Worm (Caenorhabditis elegans) whole organism, mixed stage, embryonic: ENCODE results near the gene emb-4.

Experiments
- M03D4.4 ChIP-seq: sonication (generic microtip); optimal IDR thresholded peaks from 2 replicates; lab custom pipeline; 2017; ENCODE audit warnings: mild to moderate bottlenecking, missing genetic modification characterization, missing compliant biosample characterization
- blmp-1 ChIP-seq: fragments of 150-350 bp; optimal IDR thresholded peaks from 2 replicates; lab custom pipeline; 2014; ENCODE audit warnings: missing biosample characterization, missing genetic modification characterization
- ceh-39 ChIP-seq: fragments of 150-350 bp; optimal IDR thresholded peaks from 2 replicates; lab custom pipeline; 2014; ENCODE audit warnings: missing biosample characterization, missing genetic modification characterization
- ceh-43 ChIP-seq: fragments of 200-800 bp; sonication (Bioruptor generic); optimal IDR thresholded peaks from 2 replicates; lab custom pipeline; 2018; ENCODE audit warnings: mild to moderate bottlenecking, missing genetic modification characterization, moderate library complexity, missing compliant biosample characterization
- ceh-83 ChIP-seq: fragments of 200-800 bp; sonication (Bioruptor generic); optimal IDR thresholded peaks from 2 replicates; lab custom pipeline; 2018; ENCODE audit warnings: mild to moderate bottlenecking, missing genetic modification characterization, missing compliant biosample characterization
- ces-1 ChIP-seq: fragments of 150-350 bp; optimal IDR thresholded peaks from 2 replicates; lab custom pipeline; 2014; ENCODE audit warnings: missing biosample characterization, missing genetic modification reagents, missing genetic modification characterization
- cnd-1 ChIP-seq: fragments of 200-800 bp; sonication (Bioruptor generic); optimal IDR thresholded peaks from 2 replicates; lab custom pipeline; 2018; ENCODE audit warnings: mild to moderate bottlenecking, missing genetic modification characterization, missing compliant biosample characterization
- drap-1 ChIP-seq: fragments of 200-800 bp; sonication (Bioruptor generic); optimal IDR thresholded peaks from 3 replicates; lab custom pipeline; 2018; ENCODE audit warnings: mild to moderate bottlenecking, missing genetic modification characterization, missing compliant biosample characterization
- elt-1 ChIP-seq: sonication (generic microtip); optimal IDR thresholded peaks from 2 replicates; lab custom pipeline; 2017; ENCODE audit warnings: missing genetic modification characterization, mild to moderate bottlenecking, missing compliant biosample characterization, antibody characterized with exemption, moderate library complexity, borderline replicate concordance; ENCODE audit not compliant: insufficient read depth
- elt-3 ChIP-seq: fragments of 150-350 bp; optimal IDR thresholded peaks from 2 replicates; lab custom pipeline; 2014; ENCODE audit warnings: missing biosample characterization, missing genetic modification characterization
- flh-1 ChIP-seq: fragments of 200-800 bp; sonication (Bioruptor generic); optimal IDR thresholded peaks from 2 replicates; lab custom pipeline; 2018; ENCODE audit warnings: mild to moderate bottlenecking, missing genetic modification characterization, moderate library complexity, missing compliant biosample characterization
- ham-2 ChIP-seq: fragments of 200-800 bp; sonication (Bioruptor generic); optimal IDR thresholded peaks from 2 replicates; lab custom pipeline; 2018; ENCODE audit warnings: mild to moderate bottlenecking, missing genetic modification characterization, missing compliant biosample characterization
- hlh-1 ChIP-seq: fragments of 150-350 bp; optimal IDR thresholded peaks from 2 replicates; lab custom pipeline; 2014; ENCODE audit warnings: missing biosample characterization, missing genetic modification reagents, missing genetic modification characterization
- lin-13 ChIP-seq: fragments of 150-350 bp; optimal IDR thresholded peaks from 2 replicates; lab custom pipeline; 2014; ENCODE audit warnings: missing biosample characterization, missing genetic modification characterization
- lin-32 ChIP-seq: fragments of 200-800 bp; sonication (Bioruptor generic); optimal IDR thresholded peaks from 2 replicates; lab custom pipeline; 2018; ENCODE audit warnings: mild to moderate bottlenecking, missing genetic modification characterization, missing compliant biosample characterization
- lsy-2 ChIP-seq: fragments of 150-350 bp; optimal IDR thresholded peaks from 2 replicates; lab custom pipeline; 2014; ENCODE audit warnings: missing biosample characterization, missing genetic modification characterization
- mab-5 ChIP-seq: fragments of 150-350 bp; optimal IDR thresholded peaks from 2 replicates; lab custom pipeline; 2014; ENCODE audit warnings: missing biosample characterization, missing genetic modification characterization
- mep-1 ChIP-seq: fragments of 150-350 bp; optimal IDR thresholded peaks from 2 replicates; lab custom pipeline; 2017; ENCODE audit warnings: missing biosample characterization, missing genetic modification reagents, missing genetic modification characterization, inconsistent platforms
- mls-2 ChIP-seq: sonication (generic microtip); optimal IDR thresholded peaks from 2 replicates; lab custom pipeline; 2016; ENCODE audit warnings: mild to moderate bottlenecking, missing genetic modification characterization, moderate library complexity, missing compliant biosample characterization
- nhr-2 ChIP-seq: fragments of 150-350 bp; optimal IDR thresholded peaks from 2 replicates; lab custom pipeline; 2014; ENCODE audit warnings: missing biosample characterization, missing genetic modification characterization
- nhr-237 ChIP-seq: fragments of 150-350 bp; optimal IDR thresholded peaks from 2 replicates; lab custom pipeline; 2014; ENCODE audit warnings: missing biosample characterization, missing genetic modification characterization
- nhr-28 ChIP-seq: fragments of 150-350 bp; optimal IDR thresholded peaks from 2 replicates; lab custom pipeline; 2014; ENCODE audit warnings: missing biosample characterization, missing genetic modification characterization
- nhr-76 ChIP-seq: sonication (generic microtip); optimal IDR thresholded peaks from 2 replicates; lab custom pipeline; 2017; ENCODE audit warnings: missing biosample characterization, missing genetic modification characterization
- pha-4 ChIP-seq: fragments of 150-350 bp; optimal IDR thresholded peaks from 2 replicates; lab custom pipeline; 2018; ENCODE audit warnings: missing biosample characterization, missing genetic modification reagents, missing genetic modification characterization
- sem-2 ChIP-seq: fragments of 200-800 bp; sonication (Bioruptor generic); optimal IDR thresholded peaks from 2 replicates; lab custom pipeline; 2018; ENCODE audit warnings: mild to moderate bottlenecking, missing genetic modification characterization, missing compliant biosample characterization
- sptf-1 ChIP-seq: sonication (generic microtip); optimal IDR thresholded peaks from 2 replicates; lab custom pipeline; 2017; ENCODE audit warnings: mild to moderate bottlenecking, missing genetic modification characterization, moderate library complexity, missing compliant biosample characterization
- tbx-8 ChIP-seq: fragments of 200-800 bp; sonication (Bioruptor generic); optimal IDR thresholded peaks from 2 replicates; lab custom pipeline; 2018; ENCODE audit warnings: mild to moderate bottlenecking, missing genetic modification characterization, moderate library complexity, missing compliant biosample characterization
- unc-120 ChIP-seq: sonication (generic microtip); optimal IDR thresholded peaks from 2 replicates; lab custom pipeline; 2017; ENCODE audit warnings: missing genetic modification characterization, missing compliant biosample characterization; ENCODE audit not compliant: poor library complexity, severe bottlenecking
- unc-39 ChIP-seq: fragments of 150-350 bp; optimal IDR thresholded peaks from 2 replicates; lab custom pipeline; 2014; ENCODE audit warnings: missing biosample characterization, missing genetic modification characterization
- zip-8 ChIP-seq: fragments of 150-350 bp; optimal IDR thresholded peaks from 2 replicates; lab custom pipeline; 2014; ENCODE audit warnings: missing biosample characterization, missing genetic modification characterization
- ztf-11 ChIP-seq: fragments of 150-350 bp; optimal IDR thresholded peaks from 2 replicates; lab custom pipeline; 2014; ENCODE audit warnings: missing biosample characterization, missing genetic modification characterization

emb-4 gene

DNA sequence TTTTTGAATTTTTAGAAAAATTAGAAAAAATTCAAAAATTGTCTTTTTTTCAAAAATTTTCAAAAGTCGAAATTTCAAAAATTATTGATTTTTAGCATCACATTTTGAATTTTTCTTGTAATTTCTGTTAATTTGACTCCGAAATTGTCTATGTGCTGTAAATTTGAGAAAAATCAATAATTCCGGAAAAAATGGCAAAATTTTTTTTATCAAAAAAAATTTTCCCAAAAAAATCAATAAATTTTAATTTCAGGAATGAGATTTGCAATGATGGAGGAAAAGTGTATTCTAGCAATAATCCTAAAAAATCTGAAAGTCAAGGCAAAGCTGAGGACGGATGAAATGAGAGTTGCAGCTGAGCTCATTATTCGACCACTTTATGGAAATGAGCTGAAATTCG lies 22.6 kb upstream of the emb-4 start:
- TF ChIP-seq ceh-83 (GFP tag; lab: Kevin White, UChicago) = no peak
- TF ChIP-seq ham-2 (GFP tag; lab: Kevin White, UChicago) = no peak
- no peak for TF ChIP-seq mep-1 (tag; lab: Kevin White, UChicago)
- TF ChIP-seq nhr-2 (tag; lab: Kevin White, UChicago) = no peak
- TF ChIP-seq lin-32 = no peak
- TF ChIP-seq elt-3 = no peak

DNA sequence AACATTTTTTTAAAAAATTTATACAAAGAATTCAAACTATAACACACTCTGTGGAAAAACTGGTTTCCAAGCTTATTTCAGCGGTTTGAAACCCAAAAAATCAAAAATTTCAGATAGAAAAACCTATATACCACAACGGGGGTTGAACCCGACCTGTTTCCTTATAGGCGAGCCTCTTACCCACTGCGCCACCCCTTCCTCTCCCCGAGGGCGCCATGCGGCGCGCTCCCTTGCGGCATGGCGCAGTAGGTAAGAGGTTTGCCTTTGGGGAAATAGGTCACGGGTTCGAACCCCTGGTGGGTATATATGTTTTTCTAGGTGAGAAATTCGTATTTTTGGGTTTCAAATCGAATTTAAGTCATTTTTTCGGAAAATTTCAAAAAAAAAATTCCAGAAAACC lies 18.3 kb upstream of the emb-4 start:
- TF ChIP-seq unc-120 (tag; lab: Kevin White, UChicago) = no peak
- no peak for TF ChIP-seq ceh-39 (tag; lab: Kevin White, UChicago)
- no peak for TF ChIP-seq mls-2 (tag; lab: Kevin White, UChicago)
- no peak for TF ChIP-seq nhr-76 (tag; lab: Kevin White, UChicago)
- TF ChIP-seq elt-3 = no peak
- TF ChIP-seq flh-1 (GFP tag; lab: Kevin White, UChicago) = no peak
- TF ChIP-seq nhr-237 (tag; lab: Kevin White, UChicago) = no peak
- TF ChIP-seq zip-8 (tag; lab: Kevin White, UChicago) = no peak
- TF ChIP-seq blmp-1 = no peak
- no peak for TF ChIP-seq hlh-1 (tag; lab: Kevin White, UChicago)
- no peak for TF ChIP-seq mab-5 (tag; lab: Kevin White, UChicago)
- TF ChIP-seq mep-1 (tag; lab: Kevin White, UChicago) = no peak
- TF ChIP-seq lin-32 = no peak
- TF ChIP-seq sem-2 = no peak
- TF ChIP-seq unc-39 (tag; lab: Kevin White, UChicago) = no peak

DNA sequence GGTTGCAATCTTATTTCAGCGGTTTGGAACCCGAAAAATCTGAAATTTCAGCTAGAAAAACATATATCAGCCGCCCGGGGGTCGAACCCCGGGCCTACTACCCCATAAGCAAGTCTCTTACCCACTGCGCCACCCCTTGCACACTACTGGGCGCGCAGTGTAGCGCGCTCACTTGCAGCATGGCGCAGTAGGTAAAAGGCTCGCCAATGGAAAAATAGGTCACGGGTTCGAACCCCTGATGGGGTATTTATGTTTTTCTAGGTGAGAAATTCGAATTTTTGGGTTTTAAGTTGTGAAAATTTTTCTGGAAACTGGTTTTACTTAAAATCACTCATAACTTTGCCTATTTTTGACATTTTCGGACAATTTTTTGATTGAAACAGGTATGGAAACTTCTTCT lies 17.8 kb upstream of the emb-4 start:
- TF ChIP-seq ceh-83 (GFP tag; lab: Kevin White, UChicago) = no peak
- no peak for TF ChIP-seq ham-2 (GFP tag; lab: Kevin White, UChicago)
- no peak for TF ChIP-seq cnd-1 (tag; lab: Kevin White, UChicago)
- no peak for TF ChIP-seq mab-5 (tag; lab: Kevin White, UChicago)
- TF ChIP-seq M03D4.4 (tag; lab: Kevin White, UChicago) = no peak
- no peak for TF ChIP-seq ceh-43 (GFP tag; lab: Kevin White, UChicago)
- TF ChIP-seq nhr-76 (tag; lab: Kevin White, UChicago) = no peak
- TF ChIP-seq lsy-2 = no peak
- TF ChIP-seq ceh-39 (tag; lab: Kevin White, UChicago) = no peak
- TF ChIP-seq lin-13 = no peak
- TF ChIP-seq elt-3 = no peak

DNA sequence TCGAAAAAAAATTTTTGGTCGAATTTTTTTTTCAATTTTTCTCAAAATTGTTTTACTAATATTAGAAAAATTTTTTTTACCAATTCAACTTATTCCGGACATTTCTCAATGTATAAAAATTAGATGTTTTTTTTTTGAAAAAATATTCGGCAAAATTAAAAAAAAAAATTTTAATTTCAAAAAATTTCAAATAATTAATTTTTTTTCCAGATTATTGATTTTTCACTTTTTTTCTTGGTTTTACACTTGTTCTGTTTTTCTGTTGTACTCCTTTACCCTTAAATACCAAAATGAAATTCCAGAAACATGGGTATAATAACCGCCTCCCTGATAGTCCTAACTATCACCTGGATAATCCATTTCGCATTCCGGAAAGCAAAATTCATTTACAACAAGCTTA lies 17.0 kb upstream of the emb-4 start, which contains the start of gene cyp-42A1:
Gene cyp-42A1, plus strand, starts transcription at position 301 of the 400 bp plus-strand sequence.
- no peak for TF ChIP-seq nhr-28
- TF ChIP-seq tbx-8 (GFP tag; lab: Kevin White, UChicago) = no peak
- no peak for TF ChIP-seq M03D4.4 (tag; lab: Kevin White, UChicago)
- TF ChIP-seq pha-4 (tag; lab: Kevin White, UChicago) = no peak
- TF ChIP-seq flh-1 (GFP tag; lab: Kevin White, UChicago) = no peak
- no peak for TF ChIP-seq unc-120 (tag; lab: Kevin White, UChicago)
- no peak for TF ChIP-seq drap-1 (GFP tag; lab: Kevin White, UChicago)
- TF ChIP-seq zip-8 (tag; lab: Kevin White, UChicago) = no peak
- no peak for TF ChIP-seq sptf-1 (tag; lab: Kevin White, UChicago)
- no peak for TF ChIP-seq mab-5 (tag; lab: Kevin White, UChicago)
- no peak for TF ChIP-seq ces-1 (GFP tag; lab: Kevin White, UChicago)
- TF ChIP-seq mep-1 (tag; lab: Kevin White, UChicago) = no peak

ce11 chrV:18909682-18910081 lies 14.9 kb upstream of the emb-4 start:
- TF ChIP-seq ham-2 (GFP tag; lab: Kevin White, UChicago) = peak; percentile 37
- no peak for TF ChIP-seq ztf-11 (tag; lab: Kevin White, UChicago)

DNA sequence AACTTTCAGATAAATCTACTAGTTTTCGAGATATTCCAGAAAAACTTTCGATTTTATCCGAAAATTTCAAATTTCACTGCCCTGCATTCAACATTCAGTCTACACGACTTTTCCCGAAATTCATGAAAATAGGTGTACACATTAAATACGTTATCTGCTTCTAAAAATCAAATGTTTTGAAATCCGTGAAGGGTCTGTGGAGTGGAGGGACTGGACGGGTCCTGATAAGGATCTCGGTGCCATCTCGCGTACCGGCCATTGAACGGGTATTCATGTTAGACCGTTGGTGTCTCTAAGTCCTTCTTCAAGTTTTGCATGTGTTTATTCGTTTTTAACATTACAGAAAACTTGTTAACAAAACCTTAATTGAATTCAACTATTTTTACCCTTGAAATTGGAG lies 12.7 kb upstream of the emb-4 start:
- TF ChIP-seq nhr-237 (tag; lab: Kevin White, UChicago) (no peak), elt-1 (peak; percentile 65)
